Worm (Caenorhabditis elegans) whole organism, L1 larva: ENCODE measurements around the gene srw-29.

Source experiments
- C04F5.9 ChIP-seq: sonication (generic microtip); optimal IDR thresholded peaks from 2 replicates; lab custom pipeline; 2016; ENCODE audit warnings: missing genetic modification characterization, missing compliant biosample characterization
- F16B12.6 ChIP-seq: fragments of 150-350 bp; optimal IDR thresholded peaks from 2 replicates; lab custom pipeline; 2014; ENCODE audit warnings: missing biosample characterization, missing genetic modification characterization
- aha-1 ChIP-seq: fragments of 150-350 bp; optimal IDR thresholded peaks from 2 replicates; lab custom pipeline; 2014; ENCODE audit warnings: missing biosample characterization, missing genetic modification characterization
- aly-2 ChIP-seq: fragments of 150-350 bp; optimal IDR thresholded peaks from 2 replicates; lab custom pipeline; 2014; ENCODE audit warnings: missing biosample characterization, missing genetic modification characterization
- ama-1 ChIP-seq: fragments of 150-350 bp; optimal IDR thresholded peaks from 2 replicates; lab custom pipeline; 2014
- ceh-63 ChIP-seq: fragments of 200-800 bp; sonication (Bioruptor generic); optimal IDR thresholded peaks from 2 replicates; lab custom pipeline; 2018; ENCODE audit warnings: mild to moderate bottlenecking, missing genetic modification characterization, missing compliant biosample characterization
- ceh-82 ChIP-seq, 3 experiments: fragments of 150-350 bp in 1 of 3; sonication (generic microtip) in 2 of 3; optimal IDR thresholded peaks; 2 replicates each; lab custom pipeline; 2014 to 2017; ENCODE audit warnings: missing biosample characterization in 3 of 3, missing genetic modification characterization in 3 of 3
- ceh-88 ChIP-seq: fragments of 200-800 bp; sonication (Bioruptor generic); IDR thresholded peaks from 2 replicates; pipeline ENCODE4 v1.3.6; 2022; ENCODE audit warnings: missing genetic modification characterization, missing compliant biosample characterization
- ceh-90 ChIP-seq: sonication (generic microtip); optimal IDR thresholded peaks from 2 replicates; lab custom pipeline; 2016; ENCODE audit warnings: missing genetic modification characterization, missing compliant biosample characterization
- ces-1 ChIP-seq: fragments of 150-350 bp; optimal IDR thresholded peaks from 2 replicates; lab custom pipeline; 2014; ENCODE audit warnings: missing biosample characterization, missing genetic modification reagents, missing genetic modification characterization
- dpl-1 ChIP-seq, 3 experiments: fragments of 150-350 bp in 2 of 3; sonication (generic microtip) in 1 of 3; optimal IDR thresholded peaks; 2 replicates each; lab custom pipeline; 2014 to 2017; ENCODE audit warnings: missing biosample characterization in 3 of 3, missing genetic modification characterization in 3 of 3, missing genetic modification reagents in 3 of 3
- dsc-1 ChIP-seq: sonication (generic microtip); optimal IDR thresholded peaks from 2 replicates; lab custom pipeline; 2016; ENCODE audit warnings: mild to moderate bottlenecking, missing genetic modification characterization, missing compliant biosample characterization
- efl-1 ChIP-seq, 4 experiments: fragments of 150-350 bp; optimal IDR thresholded peaks in 3 of 4; peaks in 1 of 4; 1 replicate in 1 of 4; 2 replicates in 3 of 4; lab custom pipeline; 2014; ENCODE audit warnings: missing biosample characterization in 2 of 4, missing genetic modification characterization in 2 of 4, missing genetic modification reagents in 2 of 4
- egl-13 ChIP-seq: sonication (generic microtip); optimal IDR thresholded peaks from 2 replicates; lab custom pipeline; 2016; ENCODE audit warnings: missing genotype, missing genetic modification reagents, missing genetic modification characterization, missing compliant biosample characterization
- egl-27 ChIP-seq, 2 experiments: fragments of 150-350 bp in 1 of 2; sonication (generic microtip); optimal IDR thresholded peaks; 3 replicates each; lab custom pipeline; 2017 to 2018; ENCODE audit warnings: missing biosample characterization in 2 of 2, missing genetic modification characterization in 2 of 2, missing genetic modification reagents in 2 of 2
- elt-2 ChIP-seq: sonication (generic microtip); optimal IDR thresholded peaks from 2 replicates; lab custom pipeline; 2016; ENCODE audit warnings: missing genetic modification characterization, mild to moderate bottlenecking, inconsistent platforms, missing compliant biosample characterization, missing genetic modification reagents
- elt-3 ChIP-seq, 6 experiments: fragments of 150-350 bp in 1 of 6; sonication (generic microtip); optimal IDR thresholded peaks; 2 replicates each; lab custom pipeline; 2017 to 2018; ENCODE audit warnings: missing biosample characterization in 6 of 6, missing genetic modification characterization in 6 of 6, inconsistent platforms in 1 of 6
- ets-5 ChIP-seq: fragments of 200-800 bp; sonication (Bioruptor generic); IDR thresholded peaks from 2 replicates; pipeline ENCODE4 v1.3.6; 2022; ENCODE audit warnings: missing genetic modification characterization, missing compliant biosample characterization
- fkh-10 ChIP-seq: sonication (generic microtip); optimal IDR thresholded peaks from 2 replicates; lab custom pipeline; 2017; ENCODE audit warnings: missing biosample characterization, missing genetic modification reagents, missing genetic modification characterization
- fkh-4 ChIP-seq: sonication (generic microtip); optimal IDR thresholded peaks from 2 replicates; lab custom pipeline; 2016; ENCODE audit warnings: missing compliant biosample characterization, missing genetic modification characterization, borderline replicate concordance
- fkh-8 ChIP-seq: sonication (generic microtip); optimal IDR thresholded peaks from 2 replicates; lab custom pipeline; 2016; ENCODE audit warnings: mild to moderate bottlenecking, missing genetic modification characterization, missing compliant biosample characterization
- fos-1 ChIP-seq: fragments of 150-350 bp; optimal IDR thresholded peaks from 2 replicates; lab custom pipeline; 2014; ENCODE audit warnings: missing biosample characterization, missing genetic modification characterization
- jun-1 ChIP-seq: fragments of 150-350 bp; optimal IDR thresholded peaks from 2 replicates; lab custom pipeline; 2014; ENCODE audit warnings: missing biosample characterization, missing genetic modification reagents, missing genetic modification characterization
- lin-13 ChIP-seq: fragments of 150-350 bp; optimal IDR thresholded peaks from 2 replicates; lab custom pipeline; 2014; ENCODE audit warnings: missing biosample characterization, missing genetic modification reagents, missing genetic modification characterization
- lin-15B ChIP-seq: fragments of 150-350 bp; sonication (generic microtip); optimal IDR thresholded peaks from 3 replicates; lab custom pipeline; 2014; ENCODE audit warnings: missing biosample characterization, missing genetic modification characterization
- lin-35 ChIP-seq, 2 experiments: fragments of 150-350 bp; optimal IDR thresholded peaks; 2 replicates each; lab custom pipeline; 2014; ENCODE audit warnings: missing biosample characterization in 2 of 2, missing genetic modification characterization in 2 of 2, missing genetic modification reagents in 2 of 2
- lir-3 ChIP-seq: sonication (generic microtip); optimal IDR thresholded peaks from 2 replicates; lab custom pipeline; 2016; ENCODE audit warnings: mild to moderate bottlenecking, missing genetic modification characterization, moderate library complexity, missing compliant biosample characterization; ENCODE audit not compliant: poor library complexity
- lsy-2 ChIP-seq, 2 experiments: fragments of 150-350 bp; optimal IDR thresholded peaks; 2 replicates each; lab custom pipeline; 2014; ENCODE audit warnings: missing biosample characterization in 2 of 2, missing genetic modification characterization in 2 of 2
- mab-9 ChIP-seq: fragments of 200-800 bp; sonication (Bioruptor generic); IDR thresholded peaks from 2 replicates; pipeline ENCODE4 v1.3.6; 2022; ENCODE audit warnings: missing genetic modification reagents, missing genetic modification characterization, missing compliant biosample characterization
- mdl-1 ChIP-seq, 2 experiments: fragments of 150-350 bp; optimal IDR thresholded peaks; 2 replicates each; lab custom pipeline; 2014 to 2017; ENCODE audit warnings: missing biosample characterization in 2 of 2, missing genetic modification characterization in 2 of 2, inconsistent platforms in 1 of 2
- mef-2 ChIP-seq: fragments of 150-350 bp; optimal IDR thresholded peaks from 2 replicates; lab custom pipeline; 2014; ENCODE audit warnings: missing biosample characterization, missing genetic modification characterization
- mep-1 ChIP-seq: fragments of 150-350 bp; optimal IDR thresholded peaks from 2 replicates; lab custom pipeline; 2014; ENCODE audit warnings: missing biosample characterization, missing genetic modification characterization
- nhr-11 ChIP-seq: fragments of 150-350 bp; optimal IDR thresholded peaks from 2 replicates; lab custom pipeline; 2014; ENCODE audit warnings: missing biosample characterization, missing genetic modification characterization
- nhr-12 ChIP-seq: sonication (generic microtip); optimal IDR thresholded peaks from 2 replicates; lab custom pipeline; 2017; ENCODE audit warnings: missing biosample characterization, missing genetic modification characterization
- nhr-237 ChIP-seq: fragments of 150-350 bp; optimal IDR thresholded peaks from 2 replicates; lab custom pipeline; 2014; ENCODE audit warnings: missing biosample characterization, missing genetic modification characterization
- nhr-28 ChIP-seq: fragments of 150-350 bp; optimal IDR thresholded peaks from 2 replicates; lab custom pipeline; 2014; ENCODE audit warnings: missing biosample characterization, missing genetic modification characterization
- nhr-47 ChIP-seq: sonication (generic microtip); optimal IDR thresholded peaks from 2 replicates; lab custom pipeline; 2016; ENCODE audit warnings: mild to moderate bottlenecking, missing genetic modification characterization, moderate library complexity, missing compliant biosample characterization
- nhr-77 ChIP-seq: fragments of 150-350 bp; optimal IDR thresholded peaks from 2 replicates; lab custom pipeline; 2014; ENCODE audit warnings: missing biosample characterization, missing genetic modification characterization
- nhr-84 ChIP-seq: sonication (generic microtip); optimal IDR thresholded peaks from 2 replicates; lab custom pipeline; 2017; ENCODE audit warnings: missing biosample characterization, missing genetic modification characterization
- pqm-1 ChIP-seq: sonication (generic microtip); optimal IDR thresholded peaks from 3 replicates; lab custom pipeline; 2017; ENCODE audit warnings: missing biosample characterization, missing genetic modification characterization
- skn-1 ChIP-seq: fragments of 150-350 bp; optimal IDR thresholded peaks from 2 replicates; lab custom pipeline; 2014; ENCODE audit warnings: missing biosample characterization, missing genetic modification characterization
- sox-4 ChIP-seq: sonication (generic microtip); optimal IDR thresholded peaks from 2 replicates; lab custom pipeline; 2016; ENCODE audit warnings: missing genetic modification characterization, missing compliant biosample characterization
- sptf-1 ChIP-seq: fragments of 150-350 bp; optimal IDR thresholded peaks from 2 replicates; lab custom pipeline; 2014; ENCODE audit warnings: missing biosample characterization, missing genetic modification characterization
- swsn-7 ChIP-seq: sonication (generic microtip); optimal IDR thresholded peaks from 2 replicates; lab custom pipeline; 2016; ENCODE audit warnings: missing genetic modification characterization, missing compliant biosample characterization
- tlp-1 ChIP-seq: fragments of 150-350 bp; optimal IDR thresholded peaks from 2 replicates; lab custom pipeline; 2014; ENCODE audit warnings: missing biosample characterization, missing genetic modification characterization
- unc-130 ChIP-seq: fragments of 150-350 bp; optimal IDR thresholded peaks from 2 replicates; lab custom pipeline; 2017; ENCODE audit warnings: missing biosample characterization, missing genetic modification characterization, inconsistent platforms
- unc-62 ChIP-seq: fragments of 150-350 bp; optimal IDR thresholded peaks from 2 replicates; lab custom pipeline; 2014; ENCODE audit warnings: missing biosample characterization, missing genetic modification reagents, missing genetic modification characterization
- unc-86 ChIP-seq: sonication (generic microtip); optimal IDR thresholded peaks from 2 replicates; lab custom pipeline; 2016; ENCODE audit warnings: missing genetic modification characterization, missing compliant biosample characterization
- unc-98 ChIP-seq: fragments of 200-800 bp; sonication (Bioruptor generic); IDR thresholded peaks from 2 replicates; pipeline ENCODE4 v1.3.6; 2022; ENCODE audit warnings: missing genetic modification characterization, missing compliant biosample characterization
- vab-15 ChIP-seq: sonication (generic microtip); optimal IDR thresholded peaks from 2 replicates; lab custom pipeline; 2017; ENCODE audit warnings: missing genotype, mild to moderate bottlenecking, missing genetic modification characterization, missing compliant biosample characterization
- xbp-1 ChIP-seq: sonication (generic microtip); optimal IDR thresholded peaks from 2 replicates; lab custom pipeline; 2016; ENCODE audit warnings: missing genetic modification characterization, missing compliant biosample characterization
- zag-1 ChIP-seq: fragments of 150-350 bp; optimal IDR thresholded peaks from 2 replicates; lab custom pipeline; 2014; ENCODE audit warnings: missing biosample characterization, missing genetic modification characterization
- zip-4 ChIP-seq: fragments of 200-800 bp; sonication (Bioruptor generic); optimal IDR thresholded peaks from 2 replicates; lab custom pipeline; 2018; ENCODE audit warnings: mild to moderate bottlenecking, missing genetic modification characterization, moderate library complexity, missing compliant biosample characterization
- ztf-4 ChIP-seq: fragments of 150-350 bp; optimal IDR thresholded peaks from 2 replicates; lab custom pipeline; 2014; ENCODE audit warnings: missing biosample characterization, missing genetic modification characterization

Gene srw-29

DNA sequence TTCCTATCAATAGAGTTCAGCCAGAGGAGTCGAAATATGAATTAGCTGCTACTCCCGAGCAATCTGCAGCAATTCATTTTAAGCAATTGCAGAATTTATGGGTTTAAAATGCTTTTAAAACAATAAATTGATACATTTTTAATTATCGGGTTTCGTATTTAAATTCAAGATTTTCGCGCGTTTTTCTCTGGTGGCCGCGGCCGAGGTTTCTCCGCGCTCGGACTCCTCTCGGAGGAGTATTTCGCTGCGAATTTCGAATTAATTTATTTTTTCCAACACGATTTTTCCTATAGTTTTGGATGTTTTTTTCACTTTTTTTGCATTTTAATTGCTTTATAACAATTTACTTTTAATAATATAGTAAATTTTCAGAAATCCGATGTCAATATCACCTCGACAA lies 22.8 kb downstream of the srw-29 start, which contains the start of gene F13A7.14:
TSS of gene F13A7.14 (plus strand) at position 373 of the 400 bp plus-strand sequence.
- peak; percentile 77 for TF ChIP-seq fkh-8
- TF ChIP-seq pqm-1 (tag; lab: Kevin White, UChicago): no peak
- TF ChIP-seq dpl-1 (GFP tag; optimal IDR thresholded peaks at IDR 0.05; lab: Kevin White, UChicago): peak; percentile 95 to 98 (median 97)
- no peak for TF ChIP-seq fkh-10
- TF ChIP-seq sox-4 (tag; lab: Kevin White, UChicago): peak; percentile 94
- peak; percentile 97 for TF ChIP-seq fkh-4 (tag; lab: Kevin White, UChicago)
- peak; percentile 96 for TF ChIP-seq dsc-1
- no peak for TF ChIP-seq nhr-237 (tag; lab: Kevin White, UChicago)
- TF ChIP-seq nhr-28: no peak
- peak; percentile 95 for TF ChIP-seq nhr-47
- TF ChIP-seq mab-9 (GFP tag; lab: Robert Waterston, UW): peak; percentile 94
- no peak for TF ChIP-seq mef-2 (tag; lab: Kevin White, UChicago)
- no peak for TF ChIP-seq ama-1
- no peak for TF ChIP-seq ces-1 (GFP tag; lab: Kevin White, UChicago)
- TF ChIP-seq mdl-1 (tag; optimal IDR thresholded peaks at IDR 0.05; lab: Kevin White, UChicago): peak in 1 of 2 experiments; percentile 47
- TF ChIP-seq zag-1 (tag; lab: Kevin White, UChicago): no peak
- peak; percentile 96 to 97 for TF ChIP-seq lin-35 (GFP tag; optimal IDR thresholded peaks at IDR 0.05; lab: Kevin White, UChicago)
- TF ChIP-seq F16B12.6 (tag; lab: Kevin White, UChicago): peak; percentile 15
- peak; percentile 95 for TF ChIP-seq ceh-90
- TF ChIP-seq nhr-77: peak; percentile 1
- peak; percentile 79 for TF ChIP-seq unc-130 (tag; lab: Kevin White, UChicago)
- TF ChIP-seq mep-1 (tag; lab: Kevin White, UChicago): peak; percentile 79
- peak; percentile 94 for TF ChIP-seq egl-13 (tag; lab: Kevin White, UChicago)
- no peak for TF ChIP-seq aly-2
- peak; percentile 32 for TF ChIP-seq ceh-63
- no peak for TF ChIP-seq aha-1 (tag; lab: Kevin White, UChicago)
- TF ChIP-seq fos-1 (tag; lab: Kevin White, UChicago): no peak
- TF ChIP-seq unc-98 (GFP tag; lab: Robert Waterston, UW): peak; percentile 91
- TF ChIP-seq nhr-12 (tag; lab: Kevin White, UChicago): no peak
- TF ChIP-seq unc-62 (GFP tag; lab: Kevin White, UChicago): no peak
- no peak for TF ChIP-seq sptf-1 (tag; lab: Kevin White, UChicago)
- peak; percentile 80 for TF ChIP-seq zip-4 (GFP tag; lab: Kevin White, UChicago)
- peak in 2 of 6 experiments; percentile 29 to 87 for TF ChIP-seq elt-3 (tag; optimal IDR thresholded peaks at IDR 0.05; lab: Kevin White, UChicago)
- TF ChIP-seq jun-1 (tag; lab: Kevin White, UChicago): peak; percentile 54
- peak; percentile 88 for TF ChIP-seq C04F5.9 (tag; lab: Kevin White, UChicago)
- TF ChIP-seq lir-3 (tag; lab: Kevin White, UChicago): peak; percentile 96
- no peak for TF ChIP-seq egl-27 (tag; optimal IDR thresholded peaks at IDR 0.05; lab: Kevin White, UChicago)
- no peak for TF ChIP-seq ets-5 (GFP tag; lab: Robert Waterston, UW)
- peak; percentile 66 for TF ChIP-seq lin-13 (GFP tag; lab: Kevin White, UChicago)
- TF ChIP-seq elt-2: peak; percentile 81
- peak; percentile 58 for TF ChIP-seq ztf-4 (tag; lab: Kevin White, UChicago)
- peak; percentile 91 for TF ChIP-seq xbp-1 (tag; lab: Kevin White, UChicago)
- TF ChIP-seq lin-15B (tag; lab: Kevin White, UChicago): peak; percentile 64
- peak; percentile 71 for TF ChIP-seq ceh-88 (GFP tag; lab: Robert Waterston, UW)
- peak; percentile 97 to 98 for TF ChIP-seq efl-1 (optimal IDR thresholded peaks at IDR 0.05; lab: Kevin White, UChicago)
- peak; percentile 97 to 100 for TF ChIP-seq efl-1 (GFP tag; optimal IDR thresholded peaks at IDR 0.05 in 1 of 2; lab: Kevin White, UChicago)
- TF ChIP-seq skn-1 (tag; lab: Kevin White, UChicago): peak; percentile 85
- peak; percentile 83 for TF ChIP-seq unc-86 (tag; lab: Kevin White, UChicago)
- TF ChIP-seq swsn-7 (tag; lab: Kevin White, UChicago): peak; percentile 89
- TF ChIP-seq lsy-2 (tag; optimal IDR thresholded peaks at IDR 0.05; lab: Kevin White, UChicago): peak; percentile 79 to 89
- no peak for TF ChIP-seq nhr-84 (tag; lab: Kevin White, UChicago)
- TF ChIP-seq nhr-11 (tag; lab: Kevin White, UChicago): peak; percentile 25
- TF ChIP-seq tlp-1 (tag; lab: Kevin White, UChicago): no peak
- TF ChIP-seq ceh-82 (tag; optimal IDR thresholded peaks at IDR 0.05; lab: Kevin White, UChicago): peak; percentile 68 to 81 (median 70)
- TF ChIP-seq vab-15 (tag; lab: Kevin White, UChicago): peak; percentile 74
